Fruit fly (Drosophila melanogaster): ENCODE data around the gene Dref.

The Dref gene

dm6 chr2L:9947738-9948519 lies 19.1 kb downstream of the Dref start (continued):
- TF ChIP-seq nerfin-2 (GFP tag; IDR thresholded peaks at IDR 0.05; ENCODE audit: partially characterized antibody) (no peak), CG3407 (GFP tag; optimal IDR thresholded peaks at IDR 0.05) (no peak), Mrtf (GFP tag; IDR thresholded peaks at IDR 0.05) (no peak), stc (GFP tag; IDR thresholded peaks at IDR 0.05) (no peak), Doc3 (GFP tag; IDR thresholded peaks at IDR 0.05; ENCODE audit: partially characterized antibody) (no peak), zen (tag; optimal IDR thresholded peaks at IDR 0.05) (no peak), schlank (tag; optimal IDR thresholded peaks at IDR 0.05) (no peak), CG34376 (GFP tag; optimal IDR thresholded peaks at IDR 0.05) (peak; percentile 69), CG10267 (tag; optimal IDR thresholded peaks at IDR 0.05) (no peak), CG34224 (GFP tag; IDR thresholded peaks at IDR 0.05; ENCODE audit: partially characterized antibody) (no peak), Pdp1 (GFP tag; optimal IDR thresholded peaks at IDR 0.05) (peak in 1 of 2 experiments; percentile 62), peb (GFP tag; IDR thresholded peaks at IDR 0.05) (no peak), CG6254 (GFP tag; optimal IDR thresholded peaks at IDR 0.05) (no peak), Xrp1 (GFP tag; IDR thresholded peaks at IDR 0.05) (no peak), CG10209 (GFP tag; optimal IDR thresholded peaks at IDR 0.05) (no peak), Lhr (GFP tag; optimal IDR thresholded peaks at IDR 0.05) (no peak), sob (GFP tag; IDR thresholded peaks at IDR 0.05) (peak; percentile 22; the same call in 1 of the 2 replicates), Fer1 (GFP tag; optimal IDR thresholded peaks at IDR 0.05) (no peak), nmo (GFP tag; optimal IDR thresholded peaks at IDR 0.05) (peak; percentile 3), CG7745 (tag; optimal IDR thresholded peaks at IDR 0.05) (no peak), Adf1 (GFP tag; IDR thresholded peaks at IDR 0.05) (peak; percentile 15; the same call in 1 of the 2 replicates), Ets97D (GFP tag; optimal IDR thresholded peaks at IDR 0.05) (no peak), CkIIα-i1 (GFP tag; IDR thresholded peaks at IDR 0.05) (no peak), CG1832 (GFP tag; optimal IDR thresholded peaks at IDR 0.05) (no peak)

DNA sequence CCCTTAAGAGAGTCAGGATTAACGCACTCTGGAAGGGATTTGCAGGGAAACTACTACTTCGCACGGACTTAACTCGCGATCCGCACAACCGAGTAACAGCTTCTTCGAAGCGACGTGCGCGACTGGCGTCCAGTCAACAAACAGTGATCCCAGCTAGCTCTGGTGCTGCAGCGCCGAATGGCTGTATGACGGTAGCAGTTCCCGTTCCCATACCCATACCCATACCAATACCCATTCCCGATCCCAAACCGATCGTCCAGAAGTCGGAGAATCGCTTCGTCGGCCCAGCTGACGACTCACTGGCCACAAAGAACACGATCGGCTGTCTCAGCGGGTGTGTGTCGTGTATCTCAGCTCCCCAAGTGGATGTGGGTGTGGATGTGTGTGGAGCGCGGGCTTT lies 19.8 kb downstream of the Dref start, which contains the start of gene CG5853:
Gene CG5853, minus strand, starts transcription at position 384 of the 400 bp plus-strand sequence.
- TF ChIP-seq CG4328 (GFP tag; optimal IDR thresholded peaks at IDR 0.05) (no peak), crp (GFP tag; optimal IDR thresholded peaks at IDR 0.05) (no peak), CG2875 (GFP tag; optimal IDR thresholded peaks at IDR 0.05) (no peak), Rx (GFP tag; IDR thresholded peaks at IDR 0.05) (no peak), cas (GFP tag; IDR thresholded peaks at IDR 0.05) (no peak), eyg (GFP tag; optimal IDR thresholded peaks at IDR 0.05) (no peak), D19A (tag; optimal IDR thresholded peaks at IDR 0.05) (no peak), nerfin-2 (GFP tag; IDR thresholded peaks at IDR 0.05; ENCODE audit: partially characterized antibody) (no peak), Six4 (GFP tag; optimal IDR thresholded peaks at IDR 0.05) (no peak), sc (optimal IDR thresholded peaks at IDR 0.05) (no peak), sc (GFP tag; optimal IDR thresholded peaks at IDR 0.05) (no peak), sima (GFP tag; optimal IDR thresholded peaks at IDR 0.05) (no peak), ara (GFP tag; IDR thresholded peaks at IDR 0.05) (no peak), CG13123 (GFP tag; optimal IDR thresholded peaks at IDR 0.05) (no peak), lmd (GFP tag; IDR thresholded peaks at IDR 0.05) (no peak), CG32532 (GFP tag; IDR thresholded peaks at IDR 0.05) (peak; percentile 52; the same call in 1 of the 2 replicates), Hr51 (GFP tag; optimal IDR thresholded peaks at IDR 0.05) (no peak), Hmx (GFP tag; optimal IDR thresholded peaks at IDR 0.05) (no peak), CG15011 (GFP tag; optimal IDR thresholded peaks at IDR 0.05) (no peak), CG2678 (tag; optimal IDR thresholded peaks at IDR 0.05) (no peak), CG18262 (tag; optimal IDR thresholded peaks at IDR 0.05) (no peak), org-1 (GFP tag; optimal IDR thresholded peaks at IDR 0.05) (no peak), E2f1 (GFP tag; IDR thresholded peaks at IDR 0.05) (no peak), wor (GFP tag; IDR thresholded peaks at IDR 0.05) (no peak), CG6654 (GFP tag; optimal IDR thresholded peaks at IDR 0.05) (no peak), pho (GFP tag; optimal IDR thresholded peaks at IDR 0.05) (peak; percentile 7), NC2β (GFP tag; optimal IDR thresholded peaks at IDR 0.05) (no peak)

All from whole organism, embryonic.